Worm (Caenorhabditis elegans) whole organism, late embryonic: ENCODE measurements around the gene D1044.6.

Experiments
- T23F11.4 ChIP-seq: fragments of 200-800 bp; sonication (Bioruptor generic); optimal IDR thresholded peaks from 2 replicates; lab custom pipeline; 2018; ENCODE audit warnings: mild to moderate bottlenecking, missing genetic modification characterization, missing compliant biosample characterization
- Y22D7AL.16 ChIP-seq: sonication (generic microtip); optimal IDR thresholded peaks from 2 replicates; lab custom pipeline; 2016; ENCODE audit warnings: missing genetic modification characterization, missing compliant biosample characterization
- ama-1 ChIP-seq: fragments of 150-350 bp; optimal IDR thresholded peaks from 2 replicates; lab custom pipeline; 2014
- ceh-34 ChIP-seq: sonication (generic microtip); optimal IDR thresholded peaks from 2 replicates; lab custom pipeline; 2016; ENCODE audit warnings: mild to moderate bottlenecking, missing genetic modification characterization, missing compliant biosample characterization
- eyg-1 ChIP-seq: sonication (generic microtip); optimal IDR thresholded peaks from 2 replicates; lab custom pipeline; 2016; ENCODE audit warnings: missing genotype, missing genetic modification characterization, missing compliant biosample characterization
- fkh-10 ChIP-seq: fragments of 150-350 bp; optimal IDR thresholded peaks from 2 replicates; lab custom pipeline; 2014; ENCODE audit warnings: missing biosample characterization, missing genetic modification reagents, missing genetic modification characterization
- hlh-6 ChIP-seq: sonication (generic microtip); optimal IDR thresholded peaks from 2 replicates; lab custom pipeline; 2016; ENCODE audit warnings: missing genotype, missing genetic modification characterization, missing compliant biosample characterization
- lin-11 ChIP-seq: fragments of 200-800 bp; sonication (Bioruptor generic); optimal IDR thresholded peaks from 2 replicates; lab custom pipeline; 2018; ENCODE audit warnings: mild to moderate bottlenecking, missing genetic modification characterization, missing compliant biosample characterization
- nfya-1 ChIP-seq: sonication (generic microtip); optimal IDR thresholded peaks from 2 replicates; lab custom pipeline; 2017; ENCODE audit warnings: missing genetic modification characterization, mild to moderate bottlenecking, missing compliant biosample characterization, antibody characterized with exemption, moderate library complexity
- nhr-232 ChIP-seq: sonication (generic microtip); optimal IDR thresholded peaks from 2 replicates; lab custom pipeline; 2016; ENCODE audit warnings: missing genetic modification characterization, missing compliant biosample characterization
- pag-3 ChIP-seq: sonication (generic microtip); optimal IDR thresholded peaks from 2 replicates; lab custom pipeline; 2016; ENCODE audit warnings: missing compliant biosample characterization, missing genetic modification characterization, borderline replicate concordance
- pat-9 ChIP-seq: fragments of 200-800 bp; sonication (Bioruptor generic); optimal IDR thresholded peaks from 2 replicates; lab custom pipeline; 2018; ENCODE audit warnings: mild to moderate bottlenecking, missing genetic modification characterization, moderate library complexity, missing compliant biosample characterization
- pros-1 ChIP-seq: fragments of 150-350 bp; optimal IDR thresholded peaks from 2 replicates; lab custom pipeline; 2014; ENCODE audit warnings: missing biosample characterization, missing genetic modification reagents, missing genetic modification characterization
- ttx-3 ChIP-seq: sonication (generic microtip); optimal IDR thresholded peaks from 2 replicates; lab custom pipeline; 2016; ENCODE audit warnings: missing genetic modification reagents, missing genetic modification characterization, missing compliant biosample characterization

DNA sequence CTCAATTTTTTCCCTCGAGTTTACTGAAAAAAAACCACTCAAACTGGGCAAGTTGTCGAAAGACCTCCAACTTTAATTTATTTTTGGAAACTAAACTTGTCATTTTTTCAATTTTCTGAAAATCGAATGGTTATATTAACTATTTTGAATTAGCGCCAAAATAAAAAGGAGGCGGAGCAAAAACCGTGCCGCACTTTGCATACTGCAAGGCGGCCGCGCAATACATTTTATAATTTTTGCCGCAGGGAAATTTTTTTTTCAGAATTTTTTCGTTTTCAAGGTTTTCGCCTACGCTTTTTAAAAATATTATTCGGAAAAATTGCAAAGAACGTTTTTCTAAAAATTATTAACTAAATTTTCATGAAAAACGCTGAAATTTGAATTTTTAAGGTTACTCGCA lies 39.3 kb downstream of the D1044.6 start:
- TF ChIP-seq pat-9 (tag; lab: Kevin White, UChicago) (no peak), T23F11.4 (no peak), nhr-232 (tag; lab: Kevin White, UChicago) (no peak), ama-1 (lab: Kevin White, UChicago) (no peak), eyg-1 (no peak), ceh-34 (tag; lab: Kevin White, UChicago) (no peak), pag-3 (tag; lab: Kevin White, UChicago) (no peak), pros-1 (tag; lab: Kevin White, UChicago) (no peak), hlh-6 (no peak), lin-11 (tag; lab: Kevin White, UChicago) (no peak), Y22D7AL.16 (tag; lab: Kevin White, UChicago) (no peak), fkh-10 (GFP tag; lab: Kevin White, UChicago) (no peak), ttx-3 (tag; lab: Kevin White, UChicago) (no peak), nfya-1 (no peak)
